Fruit fly (Drosophila melanogaster) whole organism, embryonic: ENCODE data around the gene lilli.

Source experiments
- Atf3 ChIP-seq: fragments of 200-800 bp; sonication (Bioruptor generic); optimal IDR thresholded peaks from 3 replicates; lab custom pipeline; 2016; ENCODE audit warnings: missing biosample characterization, missing genetic modification characterization
- CG1024 ChIP-seq: fragments of 200-800 bp; sonication (Bioruptor generic); IDR thresholded peaks from 2 replicates; pipeline ENCODE4 v1.3.6; 2022; ENCODE audit warnings: missing biosample characterization, missing genetic modification characterization
- CG10267 ChIP-seq: fragments of 200-800 bp; sonication (Bioruptor generic); optimal IDR thresholded peaks from 2 replicates; lab custom pipeline; 2018; ENCODE audit warnings: missing biosample characterization, mild to moderate bottlenecking, missing genetic modification characterization, moderate library complexity
- CG12071 ChIP-seq: fragments of 200-800 bp; sonication (Bioruptor generic); optimal IDR thresholded peaks from 3 replicates; lab custom pipeline; 2018; ENCODE audit warnings: missing biosample characterization, mild to moderate bottlenecking, missing genetic modification characterization
- CG13624 ChIP-seq: fragments of 200-800 bp; sonication (Bioruptor generic); optimal IDR thresholded peaks from 2 replicates; lab custom pipeline; 2016; ENCODE audit warnings: missing biosample characterization, missing genetic modification characterization
- CG1602 ChIP-seq: fragments of 200-800 bp; sonication (Bioruptor generic); optimal IDR thresholded peaks from 3 replicates; lab custom pipeline; 2016; ENCODE audit warnings: missing biosample characterization, missing genetic modification characterization
- CG1792 ChIP-seq: fragments of 200-800 bp; sonication (Bioruptor generic); optimal IDR thresholded peaks from 2 replicates; lab custom pipeline; 2016; ENCODE audit warnings: missing biosample characterization, missing genetic modification characterization
- CG18764 ChIP-seq: fragments of 200-800 bp; sonication (Bioruptor generic); optimal IDR thresholded peaks from 3 replicates; lab custom pipeline; 2016; ENCODE audit warnings: missing biosample characterization, missing genetic modification characterization
- CG30403 ChIP-seq: fragments of 200-800 bp; sonication (Bioruptor generic); optimal IDR thresholded peaks from 3 replicates; lab custom pipeline; 2016; ENCODE audit warnings: missing biosample characterization, missing genetic modification characterization
- CG31365 ChIP-seq: fragments of 200-800 bp; sonication (Bioruptor generic); optimal IDR thresholded peaks from 2 replicates; lab custom pipeline; 2018; ENCODE audit warnings: missing biosample characterization, mild to moderate bottlenecking, missing genetic modification characterization
- CG34422 ChIP-seq: fragments of 200-800 bp; sonication (Bioruptor generic); IDR thresholded peaks from 3 replicates; pipeline ENCODE4 v1.3.6; 2022; ENCODE audit warnings: missing biosample characterization, missing genetic modification characterization
- CG4328 ChIP-seq: fragments of 200-800 bp; sonication (Bioruptor generic); optimal IDR thresholded peaks from 3 replicates; lab custom pipeline; 2017; ENCODE audit warnings: missing biosample characterization, missing genetic modification reagents, missing genetic modification characterization
- CG4820 ChIP-seq: fragments of 200-800 bp; sonication (Bioruptor generic); optimal IDR thresholded peaks from 3 replicates; lab custom pipeline; 2016; ENCODE audit warnings: missing biosample characterization, missing genetic modification characterization
- CG5180 ChIP-seq: fragments of 200-800 bp; sonication (Bioruptor generic); optimal IDR thresholded peaks from 3 replicates; lab custom pipeline; 2017; ENCODE audit warnings: missing biosample characterization, missing genetic modification characterization, mild to moderate bottlenecking, moderate library complexity, missing genetic modification reagents
- CG7987 ChIP-seq: fragments of 200-800 bp; sonication (Bioruptor generic); optimal IDR thresholded peaks from 2 replicates; lab custom pipeline; 2018; ENCODE audit warnings: missing biosample characterization, mild to moderate bottlenecking, missing genetic modification characterization, moderate library complexity
- CG9609 ChIP-seq: fragments of 200-800 bp; sonication (Bioruptor generic); optimal IDR thresholded peaks from 3 replicates; lab custom pipeline; 2016; ENCODE audit warnings: missing biosample characterization, missing genetic modification characterization
- CG9932 ChIP-seq: fragments of 200-800 bp; sonication (Bioruptor generic); IDR thresholded peaks from 2 replicates; pipeline ENCODE4 v1.3.6; 2022; ENCODE audit warnings: missing biosample characterization, missing genetic modification characterization
- D ChIP-seq, 2 experiments: fragments of 200-800 bp in 1 of 2; fragments of >200 bp in 1 of 2; sonication (Bioruptor generic) in 1 of 2; optimal IDR thresholded peaks; 2 replicates in 1 of 2; 3 replicates in 1 of 2; lab custom pipeline; 2017; ENCODE audit warnings: mild to moderate bottlenecking in 1 of 2, missing biosample characterization in 1 of 2, missing genetic modification characterization in 1 of 2, missing genetic modification reagents in 1 of 2
- Dfd ChIP-seq, 2 experiments: fragments of >200 bp; optimal IDR thresholded peaks; 2 replicates each; lab custom pipeline; 2017; ENCODE audit warnings: missing biosample characterization in 2 of 2, missing genetic modification characterization in 2 of 2
- Dip3 ChIP-seq: fragments of 200-800 bp; sonication (Bioruptor generic); optimal IDR thresholded peaks from 3 replicates; lab custom pipeline; 2016; ENCODE audit warnings: missing biosample characterization, missing genetic modification characterization
- E2f2 ChIP-seq: fragments of 200-800 bp; sonication (Bioruptor generic); IDR thresholded peaks from 2 replicates; pipeline ENCODE4 v1.3.6; 2022; ENCODE audit warnings: missing biosample characterization, missing genetic modification characterization
- Fer1 ChIP-seq: fragments of 200-800 bp; sonication (Bioruptor generic); optimal IDR thresholded peaks from 2 replicates; lab custom pipeline; 2017; ENCODE audit warnings: missing biosample characterization, mild to moderate bottlenecking, missing genetic modification characterization
- Fer2 ChIP-seq: fragments of 200-800 bp; sonication (Bioruptor generic); optimal IDR thresholded peaks from 2 replicates; lab custom pipeline; 2018; ENCODE audit warnings: missing biosample characterization, mild to moderate bottlenecking, missing genetic modification characterization, moderate library complexity
- HmgZ ChIP-seq: fragments of 200-800 bp; sonication (Bioruptor generic); optimal IDR thresholded peaks from 2 replicates; lab custom pipeline; 2018; ENCODE audit warnings: missing biosample characterization, mild to moderate bottlenecking, missing genetic modification characterization
- Hr39 ChIP-seq: fragments of >200 bp; optimal IDR thresholded peaks from 2 replicates; lab custom pipeline; 2017
- Nf-YA ChIP-seq: fragments of 200-800 bp; sonication (Bioruptor generic); IDR thresholded peaks from 2 replicates; pipeline ENCODE4 v1.3.6; 2022; ENCODE audit warnings: missing biosample characterization, missing genetic modification characterization
- Rx ChIP-seq: fragments of 200-800 bp; sonication (Bioruptor generic); IDR thresholded peaks from 2 replicates; pipeline ENCODE4 v1.3.6; 2022; ENCODE audit warnings: missing biosample characterization, missing genetic modification characterization
- Tbp ChIP-seq: fragments of >200 bp; optimal IDR thresholded peaks from 2 replicates; lab custom pipeline; 2018; ENCODE audit warnings: missing biosample characterization, missing genetic modification characterization
- al ChIP-seq: fragments of 200-800 bp; sonication (Bioruptor generic); IDR thresholded peaks from 2 replicates; pipeline ENCODE4 v1.3.6; 2022; ENCODE audit warnings: missing biosample characterization, missing genetic modification characterization
- bab2 ChIP-seq: fragments of 200-800 bp; sonication (Bioruptor generic); optimal IDR thresholded peaks from 2 replicates; lab custom pipeline; 2016; ENCODE audit warnings: missing biosample characterization, missing genetic modification characterization
- bcd ChIP-seq: fragments of 200-800 bp; sonication (Bioruptor generic); optimal IDR thresholded peaks from 2 replicates; lab custom pipeline; 2017; ENCODE audit warnings: missing biosample characterization, mild to moderate bottlenecking, missing genetic modification characterization
- emc ChIP-seq: fragments of 200-800 bp; sonication (Bioruptor generic); optimal IDR thresholded peaks from 2 replicates; lab custom pipeline; 2016; ENCODE audit warnings: missing biosample characterization, missing genetic modification characterization
- ewg ChIP-seq: fragments of 200-800 bp; sonication (Bioruptor generic); optimal IDR thresholded peaks from 3 replicates; lab custom pipeline; 2017; ENCODE audit warnings: mild to moderate bottlenecking, missing biosample characterization, missing genetic modification reagents, missing genetic modification characterization
- gce ChIP-seq: fragments of 200-800 bp; sonication (Bioruptor generic); IDR thresholded peaks from 3 replicates; pipeline ENCODE4 v1.3.6; 2022; ENCODE audit warnings: missing biosample characterization, missing genetic modification characterization
- h ChIP-seq: fragments of >200 bp; optimal IDR thresholded peaks from 2 replicates; lab custom pipeline; 2017
- jing ChIP-seq: fragments of 200-800 bp; sonication (Bioruptor generic); optimal IDR thresholded peaks from 2 replicates; lab custom pipeline; 2018; ENCODE audit warnings: missing biosample characterization, mild to moderate bottlenecking, missing genetic modification characterization
- kah ChIP-seq: fragments of 200-800 bp; sonication (Bioruptor generic); optimal IDR thresholded peaks from 2 replicates; lab custom pipeline; 2018; ENCODE audit warnings: missing biosample characterization, mild to moderate bottlenecking, missing genetic modification characterization
- ken ChIP-seq: fragments of 200-800 bp; sonication (Bioruptor generic); IDR thresholded peaks from 3 replicates; pipeline ENCODE4 v1.3.6; 2022; ENCODE audit warnings: missing biosample characterization, missing genetic modification characterization
- lab ChIP-seq: fragments of 200-800 bp; sonication (Bioruptor generic); optimal IDR thresholded peaks from 3 replicates; lab custom pipeline; 2017; ENCODE audit warnings: missing biosample characterization, missing genetic modification characterization, mild to moderate bottlenecking, moderate library complexity, missing genetic modification reagents
- lbe ChIP-seq: fragments of 200-800 bp; sonication (Bioruptor generic); optimal IDR thresholded peaks from 2 replicates; lab custom pipeline; 2016; ENCODE audit warnings: missing biosample characterization, mild to moderate bottlenecking, missing genetic modification characterization
- lola ChIP-seq, 3 experiments: fragments of >200 bp in 2 of 3; fragments of 200-800 bp in 1 of 3; sonication (Bioruptor generic) in 1 of 3; optimal IDR thresholded peaks; 2 replicates each; lab custom pipeline; 2017 to 2019; ENCODE audit warnings: missing biosample characterization in 3 of 3, missing genetic modification characterization in 3 of 3, mild to moderate bottlenecking in 1 of 3, moderate library complexity in 1 of 3
- mirr ChIP-seq: fragments of 200-800 bp; sonication (Bioruptor generic); optimal IDR thresholded peaks from 3 replicates; lab custom pipeline; 2018; ENCODE audit warnings: missing biosample characterization, mild to moderate bottlenecking, missing genetic modification characterization
- nerfin-1 ChIP-seq: fragments of 200-800 bp; sonication (Bioruptor generic); optimal IDR thresholded peaks from 3 replicates; lab custom pipeline; 2019; ENCODE audit warnings: missing biosample characterization, mild to moderate bottlenecking, missing genetic modification characterization, moderate library complexity
- pfk ChIP-seq: fragments of 200-800 bp; sonication (Bioruptor generic); optimal IDR thresholded peaks from 2 replicates; lab custom pipeline; 2018; ENCODE audit warnings: missing biosample characterization, mild to moderate bottlenecking, missing genetic modification characterization, moderate library complexity
- row ChIP-seq: fragments of 200-800 bp; sonication (Bioruptor generic); IDR thresholded peaks from 3 replicates; pipeline ENCODE4 v1.3.6; 2022; ENCODE audit warnings: missing biosample characterization, missing genetic modification characterization
- sc ChIP-seq, 3 experiments: fragments of >200 bp in 2 of 3; fragments of 200-800 bp in 1 of 3; sonication (Bioruptor generic) in 1 of 3; optimal IDR thresholded peaks; 2 replicates in 2 of 3; 3 replicates in 1 of 3; lab custom pipeline; 2017; ENCODE audit warnings: mild to moderate bottlenecking in 1 of 3, missing biosample characterization in 1 of 3, missing genetic modification characterization in 1 of 3, missing genetic modification reagents in 1 of 3
- slou ChIP-seq: fragments of 200-800 bp; sonication (Bioruptor generic); optimal IDR thresholded peaks from 3 replicates; lab custom pipeline; 2016; ENCODE audit warnings: missing biosample characterization, missing genetic modification characterization
- tna ChIP-seq: fragments of 200-800 bp; sonication (Bioruptor generic); IDR thresholded peaks from 2 replicates; pipeline ENCODE4 v1.3.6; 2022; ENCODE audit warnings: missing biosample characterization, missing genetic modification characterization; ENCODE audit not compliant: partially characterized antibody
- twi ChIP-seq: fragments of 200-800 bp; optimal IDR thresholded peaks from 2 replicates; lab custom pipeline; 2019; ENCODE audit warnings: missing biosample characterization, mild to moderate bottlenecking, missing genetic modification characterization, moderate library complexity
- unc-4 ChIP-seq: fragments of 200-800 bp; sonication (Bioruptor generic); IDR thresholded peaks from 2 replicates; pipeline ENCODE4 v1.3.6; 2022; ENCODE audit warnings: missing biosample characterization, missing genetic modification characterization; ENCODE audit not compliant: partially characterized antibody
- usp ChIP-seq: fragments of >200 bp; optimal IDR thresholded peaks from 2 replicates; lab custom pipeline; 2017; ENCODE audit warnings: missing biosample characterization, missing genetic modification characterization

Gene lilli

dm6 chr2L:2878188-2878587, 7.5 kb upstream of the lilli start, which contains the start of the genes Prx6a and Sbat (continued):
- TF ChIP-seq HmgZ (peak; percentile 92), bab2 (peak; percentile 74), CG30403 (GFP tag; lab: Kevin White, UChicago) (peak; percentile 81), CG9932 (GFP tag; lab: Robert Waterston, UW) (peak; percentile 83), Rx (no peak), Tbp (no peak), CG1792 (GFP tag; lab: Kevin White, UChicago) (peak; percentile 52), Dip3 (GFP tag; lab: Kevin White, UChicago) (peak; percentile 67), CG18764 (peak; percentile 57), emc (GFP tag; lab: Kevin White, UChicago) (peak; percentile 10), usp (GFP tag; lab: Kevin White, UChicago) (no peak), CG31365 (peak; percentile 35), D (optimal IDR thresholded peaks at IDR 0.05; lab: Kevin White, UChicago) (no peak), D (GFP tag; optimal IDR thresholded peaks at IDR 0.05; lab: Kevin White, UChicago) (peak; percentile 40), CG5180 (GFP tag; lab: Kevin White, UChicago) (peak; percentile 25), lab (GFP tag; lab: Kevin White, UChicago) (peak; percentile 83), CG4820 (GFP tag; lab: Kevin White, UChicago) (peak; percentile 64), CG4328 (GFP tag; lab: Kevin White, UChicago) (peak; percentile 62), Fer2 (tag; lab: Kevin White, UChicago) (peak; percentile 66), kah (GFP tag; lab: Kevin White, UChicago) (peak; percentile 14), unc-4 (peak; percentile 52), h (lab: Kevin White, UChicago) (no peak), slou (GFP tag; lab: Kevin White, UChicago) (no peak), Atf3 (peak; percentile 40), Fer1 (GFP tag; lab: Kevin White, UChicago) (peak; percentile 81), CG12071 (GFP tag; lab: Kevin White, UChicago) (peak; percentile 27), sc (optimal IDR thresholded peaks at IDR 0.05; lab: Kevin White, UChicago) (no peak), sc (GFP tag; optimal IDR thresholded peaks at IDR 0.05; lab: Kevin White, UChicago) (no peak), Dfd (GFP tag; optimal IDR thresholded peaks at IDR 0.05; lab: Kevin White, UChicago) (no peak), lola (GFP tag; optimal IDR thresholded peaks at IDR 0.05; lab: Kevin White, UChicago) (peak in 1 of 3 experiments; percentile 70), pfk (GFP tag; lab: Kevin White, UChicago) (peak; percentile 17), nerfin-1 (tag; lab: Kevin White, UChicago) (peak; percentile 68), ken (peak; percentile 60; the same call in 2 of the 3 replicates), mirr (GFP tag; lab: Kevin White, UChicago) (peak; percentile 55), E2f2 (GFP tag; lab: Robert Waterston, UW) (peak; percentile 83), CG34422 (GFP tag; lab: Robert Waterston, UW) (peak; percentile 83), al (peak; percentile 61), tna (GFP tag; lab: Robert Waterston, UW) (no peak), Hr39 (lab: Kevin White, UChicago) (no peak), CG9609 (GFP tag; lab: Kevin White, UChicago) (peak; percentile 70), CG13624 (GFP tag; lab: Kevin White, UChicago) (peak; percentile 75), row (peak; percentile 97), twi (peak; percentile 68), bcd (peak; percentile 69), jing (GFP tag; lab: Kevin White, UChicago) (peak; percentile 49), CG7987 (GFP tag; lab: Kevin White, UChicago) (peak; percentile 39), ewg (GFP tag; lab: Kevin White, UChicago) (peak; percentile 39), CG1602 (peak; percentile 47), gce (GFP tag; lab: Robert Waterston, UW) (no peak), lbe (GFP tag; lab: Kevin White, UChicago) (peak; percentile 48), CG1024 (GFP tag; lab: Robert Waterston, UW) (0 out of 2 replicates have a peak, but pooled peaks have one; percentile 19), Nf-YA (GFP tag; lab: Robert Waterston, UW) (no peak), CG10267 (tag; lab: Kevin White, UChicago) (peak; percentile 58)
